Fruit fly (Drosophila melanogaster) whole organism, embryonic: ENCODE measurements around the gene CG13690.

Experiments used
- Adf1 ChIP-seq: fragments of 200-800 bp; sonication (Bioruptor generic); IDR thresholded peaks from 2 replicates; pipeline ENCODE4 v1.3.6; 2022; ENCODE audit warnings: missing biosample characterization, missing genetic modification characterization
- Antp ChIP-seq: fragments of 200-800 bp; sonication (Bioruptor generic); optimal IDR thresholded peaks from 3 replicates; lab custom pipeline; 2016; ENCODE audit warnings: missing biosample characterization, missing genetic modification characterization
- CG10147 ChIP-seq: fragments of 200-800 bp; sonication (Bioruptor generic); optimal IDR thresholded peaks from 2 replicates; lab custom pipeline; 2019; ENCODE audit warnings: missing biosample characterization, mild to moderate bottlenecking, missing genetic modification characterization, moderate library complexity
- CG10979 ChIP-seq: fragments of 200-800 bp; sonication (Bioruptor generic); optimal IDR thresholded peaks from 2 replicates; lab custom pipeline; 2018; ENCODE audit warnings: missing biosample characterization, mild to moderate bottlenecking, missing genetic modification characterization, moderate library complexity
- CG11398 ChIP-seq: fragments of 200-800 bp; sonication (Bioruptor generic); optimal IDR thresholded peaks from 2 replicates; lab custom pipeline; 2016; ENCODE audit warnings: missing biosample characterization, missing genetic modification characterization
- CG12104 ChIP-seq: fragments of 200-800 bp; sonication (Bioruptor generic); optimal IDR thresholded peaks from 3 replicates; lab custom pipeline; 2016; ENCODE audit warnings: missing biosample characterization, missing genetic modification characterization
- CG12236 ChIP-seq: fragments of 200-800 bp; sonication (Bioruptor generic); optimal IDR thresholded peaks from 2 replicates; lab custom pipeline; 2016; ENCODE audit warnings: missing biosample characterization, missing genetic modification characterization
- CG15479 ChIP-seq: fragments of 200-800 bp; sonication (Bioruptor generic); optimal IDR thresholded peaks from 3 replicates; lab custom pipeline; 2019; ENCODE audit warnings: missing biosample characterization, mild to moderate bottlenecking, missing genetic modification characterization, moderate library complexity
- CG1647 ChIP-seq: fragments of 200-800 bp; sonication (Bioruptor generic); optimal IDR thresholded peaks from 3 replicates; lab custom pipeline; 2016; ENCODE audit warnings: missing biosample characterization, missing genetic modification characterization
- CG16813 ChIP-seq: fragments of 200-800 bp; sonication (Bioruptor generic); IDR thresholded peaks from 3 replicates; pipeline ENCODE4 v1.3.6; 2022; ENCODE audit warnings: missing biosample characterization, missing genetic modification characterization; ENCODE audit not compliant: partially characterized antibody
- CG17359 ChIP-seq: fragments of 200-800 bp; sonication (Bioruptor generic); optimal IDR thresholded peaks from 3 replicates; lab custom pipeline; 2018; ENCODE audit warnings: missing biosample characterization, mild to moderate bottlenecking, missing genetic modification characterization, moderate library complexity
- CG17385 ChIP-seq: fragments of 200-800 bp; sonication (Bioruptor generic); optimal IDR thresholded peaks from 3 replicates; lab custom pipeline; 2018; ENCODE audit warnings: missing biosample characterization, mild to moderate bottlenecking, missing genetic modification characterization
- CG32772 ChIP-seq: fragments of 200-800 bp; sonication (Bioruptor generic); IDR thresholded peaks from 2 replicates; pipeline ENCODE4 v1.3.6; 2022; ENCODE audit warnings: missing biosample characterization, missing genetic modification characterization
- CG3847 ChIP-seq: fragments of 200-800 bp; sonication (Bioruptor generic); IDR thresholded peaks from 2 replicates; pipeline ENCODE4 v1.3.6; 2022; ENCODE audit warnings: missing biosample characterization, missing genetic modification characterization
- CG4360 ChIP-seq: fragments of 200-800 bp; sonication (Bioruptor generic); IDR thresholded peaks from 2 replicates; pipeline ENCODE4 v1.3.6; 2022; ENCODE audit warnings: missing biosample characterization, missing genetic modification characterization
- CG4404 ChIP-seq: fragments of 200-800 bp; sonication (Bioruptor generic); IDR thresholded peaks from 2 replicates; pipeline ENCODE4 v1.3.6; 2022; ENCODE audit warnings: missing biosample characterization, missing genetic modification characterization
- CG6854 ChIP-seq: fragments of 200-800 bp; sonication (Bioruptor generic); optimal IDR thresholded peaks from 3 replicates; lab custom pipeline; 2017; ENCODE audit warnings: missing biosample characterization, mild to moderate bottlenecking, missing genetic modification characterization
- CG7357 ChIP-seq: fragments of 200-800 bp; sonication (Bioruptor generic); IDR thresholded peaks from 3 replicates; pipeline ENCODE4 v1.3.6; 2022; ENCODE audit warnings: missing biosample characterization, missing genetic modification characterization
- CG7839 ChIP-seq: fragments of 200-800 bp; sonication (Bioruptor generic); optimal IDR thresholded peaks from 3 replicates; lab custom pipeline; 2018; ENCODE audit warnings: missing biosample characterization, mild to moderate bottlenecking, missing genetic modification characterization, moderate library complexity
- CG7987 ChIP-seq: fragments of 200-800 bp; sonication (Bioruptor generic); optimal IDR thresholded peaks from 2 replicates; lab custom pipeline; 2018; ENCODE audit warnings: missing biosample characterization, mild to moderate bottlenecking, missing genetic modification characterization, moderate library complexity
- D19B ChIP-seq: fragments of 200-800 bp; sonication (Bioruptor generic); optimal IDR thresholded peaks from 2 replicates; lab custom pipeline; 2017; ENCODE audit warnings: missing biosample characterization, mild to moderate bottlenecking, missing genetic modification characterization
- Dek ChIP-seq: fragments of 200-800 bp; sonication (Bioruptor generic); optimal IDR thresholded peaks from 3 replicates; lab custom pipeline; 2019; ENCODE audit warnings: missing biosample characterization, mild to moderate bottlenecking, missing genetic modification characterization, moderate library complexity
- Dref ChIP-seq: fragments of 200-800 bp; sonication (Bioruptor generic); IDR thresholded peaks from 2 replicates; pipeline ENCODE4 v1.3.6; 2022; ENCODE audit warnings: missing biosample characterization, missing genetic modification characterization
- E2f1 ChIP-seq: fragments of 200-800 bp; sonication (Bioruptor generic); IDR thresholded peaks from 2 replicates; pipeline ENCODE4 v1.3.6; 2022; ENCODE audit warnings: missing biosample characterization, missing genetic modification characterization
- HHEX ChIP-seq: fragments of 200-800 bp; sonication (Bioruptor generic); optimal IDR thresholded peaks from 3 replicates; lab custom pipeline; 2017; ENCODE audit warnings: missing biosample characterization, mild to moderate bottlenecking, missing genetic modification characterization, missing genetic modification reagents
- Scr ChIP-seq: fragments of 200-800 bp; sonication (Bioruptor generic); IDR thresholded peaks from 2 replicates; pipeline ENCODE4 v1.3.6; 2022; ENCODE audit warnings: missing biosample characterization, missing genetic modification characterization; ENCODE audit not compliant: partially characterized antibody
- Tbp ChIP-seq: fragments of >200 bp; optimal IDR thresholded peaks from 2 replicates; lab custom pipeline; 2018; ENCODE audit warnings: missing biosample characterization, missing genetic modification characterization
- bab2 ChIP-seq: fragments of 200-800 bp; sonication (Bioruptor generic); optimal IDR thresholded peaks from 2 replicates; lab custom pipeline; 2016; ENCODE audit warnings: missing biosample characterization, missing genetic modification characterization
- caup ChIP-seq: fragments of 200-800 bp; sonication (Bioruptor generic); optimal IDR thresholded peaks from 3 replicates; lab custom pipeline; 2017; ENCODE audit warnings: missing biosample characterization, mild to moderate bottlenecking, missing genetic modification characterization, moderate library complexity; ENCODE audit not compliant: severe bottlenecking
- cg ChIP-seq: fragments of 200-800 bp; sonication (Bioruptor generic); optimal IDR thresholded peaks from 3 replicates; lab custom pipeline; 2019; ENCODE audit warnings: missing biosample characterization, mild to moderate bottlenecking, missing genetic modification characterization, moderate library complexity
- chinmo ChIP-seq: fragments of 200-800 bp; sonication (Bioruptor generic); IDR thresholded peaks from 4 replicates; pipeline ENCODE4 v1.3.6; 2022; ENCODE audit warnings: missing biosample characterization, missing genetic modification characterization; ENCODE audit not compliant: partially characterized antibody
- chm ChIP-seq: fragments of 200-800 bp; sonication (Bioruptor generic); IDR thresholded peaks from 2 replicates; pipeline ENCODE4 v1.3.6; 2022; ENCODE audit warnings: missing biosample characterization, missing genetic modification characterization
- ci ChIP-seq: fragments of 200-800 bp; sonication (Bioruptor generic); IDR thresholded peaks from 3 replicates; pipeline ENCODE4 v1.3.6; 2022; ENCODE audit warnings: missing biosample characterization, missing genetic modification characterization
- crp ChIP-seq, 2 experiments: fragments of 200-800 bp; sonication (Bioruptor generic); optimal IDR thresholded peaks; 2 replicates in 1 of 2; 3 replicates in 1 of 2; lab custom pipeline; 2017; ENCODE audit warnings: missing biosample characterization in 2 of 2, missing genetic modification characterization in 2 of 2, mild to moderate bottlenecking in 1 of 2, moderate library complexity in 1 of 2
- ems ChIP-seq: fragments of 200-800 bp; sonication (Bioruptor generic); optimal IDR thresholded peaks from 3 replicates; lab custom pipeline; 2016; ENCODE audit warnings: missing biosample characterization, missing genetic modification characterization
- ham ChIP-seq: fragments of 200-800 bp; sonication (Bioruptor generic); IDR thresholded peaks from 2 replicates; pipeline ENCODE4 v1.3.6; 2022; ENCODE audit warnings: missing biosample characterization, missing genetic modification characterization
- hb ChIP-seq: fragments of 200-800 bp; sonication (Bioruptor generic); IDR thresholded peaks from 3 replicates; pipeline ENCODE4 v1.3.6; 2022; ENCODE audit warnings: missing biosample characterization, missing genetic modification characterization; ENCODE audit not compliant: partially characterized antibody
- hbn ChIP-seq: fragments of 200-800 bp; sonication (Bioruptor generic); IDR thresholded peaks from 2 replicates; pipeline ENCODE4 v1.3.6; 2022; ENCODE audit warnings: missing biosample characterization, missing genetic modification characterization; ENCODE audit not compliant: partially characterized antibody
- jigr1 ChIP-seq: fragments of 200-800 bp; sonication (Bioruptor generic); IDR thresholded peaks from 3 replicates; pipeline ENCODE4 v1.3.6; 2022; ENCODE audit warnings: missing biosample characterization, missing genetic modification characterization
- klu ChIP-seq: fragments of 200-800 bp; sonication (Bioruptor generic); IDR thresholded peaks from 2 replicates; pipeline ENCODE4 v1.3.6; 2022; ENCODE audit warnings: missing biosample characterization, missing genetic modification characterization
- kni ChIP-seq: fragments of 200-800 bp; sonication (Bioruptor generic); optimal IDR thresholded peaks from 3 replicates; lab custom pipeline; 2017; ENCODE audit warnings: mild to moderate bottlenecking, missing biosample characterization, missing genetic modification reagents, missing genetic modification characterization
- pita ChIP-seq: fragments of 200-800 bp; sonication (Bioruptor generic); optimal IDR thresholded peaks from 2 replicates; lab custom pipeline; 2017; ENCODE audit warnings: missing biosample characterization, mild to moderate bottlenecking, missing genetic modification characterization
- repo ChIP-seq: fragments of 200-800 bp; sonication (Bioruptor generic); optimal IDR thresholded peaks from 2 replicates; lab custom pipeline; 2016; ENCODE audit warnings: missing biosample characterization, missing genetic modification characterization
- sd ChIP-seq: fragments of 200-800 bp; sonication (Bioruptor generic); optimal IDR thresholded peaks from 3 replicates; lab custom pipeline; 2018; ENCODE audit warnings: missing biosample characterization, mild to moderate bottlenecking, missing genetic modification characterization, moderate library complexity
- sens ChIP-seq: fragments of 200-800 bp; sonication (Bioruptor generic); peaks from one replicate; lab custom pipeline; 2016; ENCODE audit warnings: missing biosample characterization, missing genetic modification characterization
- sisA ChIP-seq: fragments of 200-800 bp; sonication (Bioruptor generic); IDR thresholded peaks from 2 replicates; pipeline ENCODE4 v1.3.6; 2022; ENCODE audit warnings: missing biosample characterization, missing genetic modification characterization
- sqz ChIP-seq: fragments of 200-800 bp; sonication (Bioruptor generic); optimal IDR thresholded peaks from 3 replicates; lab custom pipeline; 2018; ENCODE audit warnings: missing biosample characterization, mild to moderate bottlenecking, missing genetic modification characterization
- ssp ChIP-seq: fragments of 200-800 bp; sonication (Bioruptor generic); IDR thresholded peaks from 2 replicates; pipeline ENCODE4 v1.3.6; 2022; ENCODE audit warnings: missing biosample characterization, missing genetic modification characterization
- toy ChIP-seq: fragments of 200-800 bp; sonication (Bioruptor generic); IDR thresholded peaks from 2 replicates; pipeline ENCODE4 v1.3.6; 2022; ENCODE audit warnings: missing biosample characterization, missing genetic modification characterization

Gene CG13690

DNA sequence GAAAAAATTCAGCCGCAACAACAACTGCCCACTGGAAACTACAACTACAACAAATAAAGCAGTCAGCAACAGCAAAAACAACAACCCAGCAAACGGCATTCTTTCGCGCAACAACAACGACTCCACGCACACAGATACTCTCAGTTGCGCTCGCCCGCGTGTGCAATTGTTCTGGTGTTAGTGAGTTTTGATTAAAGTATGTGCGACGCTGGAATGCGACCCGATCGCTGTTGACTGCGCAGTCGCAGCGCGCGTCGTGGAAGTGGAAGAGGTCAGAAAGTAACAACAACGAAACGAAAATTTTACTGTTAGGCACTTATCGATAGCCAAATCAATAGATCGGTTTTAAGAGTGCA lies 12.2 kb upstream of the CG13690 start (continued):
- TF ChIP-seq Dref (GFP tag; lab: Robert Waterston, UW) (no peak), chinmo (GFP tag; lab: Robert Waterston, UW) (peak; percentile 94; the same call in 3 of the 4 replicates), kni (GFP tag; lab: Kevin White, UChicago) (peak; percentile 29), CG1647 (GFP tag; lab: Kevin White, UChicago) (no peak), CG12104 (GFP tag; lab: Kevin White, UChicago) (no peak), CG6854 (no peak), sqz (GFP tag; lab: Kevin White, UChicago) (no peak), sens (GFP tag; lab: Kevin White, UChicago) (no peak), Antp (GFP tag; lab: Kevin White, UChicago) (no peak), cg (GFP tag; lab: Kevin White, UChicago) (peak; percentile 86), pita (GFP tag; lab: Kevin White, UChicago) (no peak), CG4360 (peak; percentile 97), CG15479 (peak; percentile 72), CG7839 (tag; lab: Kevin White, UChicago) (no peak), ham (no peak), ssp (GFP tag; lab: Robert Waterston, UW) (no peak), toy (GFP tag; lab: Robert Waterston, UW) (no peak), chm (GFP tag; lab: Robert Waterston, UW) (0 out of 2 replicates have a peak, but pooled peaks have one; percentile 42), CG7987 (GFP tag; lab: Kevin White, UChicago) (no peak), sd (tag; lab: Kevin White, UChicago) (peak; percentile 100), sisA (no peak), Adf1 (GFP tag; lab: Robert Waterston, UW) (peak; percentile 89), Dek (tag; lab: Kevin White, UChicago) (no peak), bab2 (GFP tag; lab: Kevin White, UChicago) (no peak), hb (GFP tag; lab: Robert Waterston, UW) (no peak), CG17385 (GFP tag; lab: Kevin White, UChicago) (no peak), D19B (no peak), HHEX (GFP tag; lab: Kevin White, UChicago) (no peak)

DNA sequence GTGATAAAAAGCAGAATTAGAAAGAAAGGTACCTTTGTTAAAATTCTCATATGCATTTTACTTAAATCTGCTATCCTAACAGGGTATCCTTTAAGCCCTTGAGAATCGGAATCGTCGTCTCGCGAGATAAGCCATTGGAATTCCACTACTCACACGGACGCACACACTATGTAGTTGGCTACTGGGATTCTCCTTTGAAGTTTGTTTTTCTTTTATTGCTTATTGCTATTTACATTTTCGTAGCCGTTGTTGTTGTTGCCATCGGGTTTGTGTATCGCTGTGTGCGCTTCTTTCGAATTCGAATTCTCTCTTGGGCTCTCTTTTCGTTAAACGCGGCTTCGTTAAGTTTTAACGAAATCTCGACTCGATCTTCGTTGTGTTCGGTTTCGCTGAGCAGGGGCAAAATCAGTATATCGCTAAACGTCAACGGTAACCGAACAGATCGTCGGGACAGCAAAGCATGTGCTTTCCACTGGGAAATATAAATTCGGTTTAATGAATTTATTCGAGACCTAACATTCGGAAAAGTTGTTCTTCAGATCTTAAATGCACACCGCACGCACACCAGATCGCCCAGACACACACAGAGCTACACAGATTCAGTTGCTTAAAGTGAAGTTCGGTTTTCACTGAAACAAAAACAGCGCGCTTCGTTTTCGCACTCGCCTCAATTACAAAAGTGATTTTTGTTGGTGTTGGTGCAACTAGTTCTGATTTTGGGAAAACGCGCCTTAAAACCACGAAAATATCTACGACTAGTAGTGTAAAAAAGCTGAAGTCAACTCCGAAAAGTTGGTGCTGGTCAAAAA lies 11.6 kb upstream of the CG13690 start, which contains the start of gene ex:
TSS of gene ex (plus strand) at position 408 of the 809 bp plus-strand sequence.
- no peak for TF ChIP-seq CG7357 (GFP tag; lab: Robert Waterston, UW)
- no peak for TF ChIP-seq klu (GFP tag; lab: Robert Waterston, UW)
- peak; percentile 88 for TF ChIP-seq ci (GFP tag; lab: Robert Waterston, UW)
- TF ChIP-seq sqz (GFP tag; lab: Kevin White, UChicago): peak; percentile 21
- TF ChIP-seq CG3847 (GFP tag; lab: Robert Waterston, UW): no peak
- TF ChIP-seq Tbp (GFP tag; lab: Kevin White, UChicago): no peak
- no peak; the same call in 1 of the 2 replicates for TF ChIP-seq hbn (GFP tag; lab: Robert Waterston, UW)
- TF ChIP-seq CG10979 (tag; lab: Kevin White, UChicago): no peak
- TF ChIP-seq caup: peak; percentile 75
- TF ChIP-seq CG17359: peak; percentile 79
- TF ChIP-seq crp (GFP tag; optimal IDR thresholded peaks at IDR 0.05; lab: Kevin White, UChicago): no peak
- no peak for TF ChIP-seq CG4404
- no peak for TF ChIP-seq ems
- peak; percentile 12 for TF ChIP-seq CG12236
- peak; percentile 74 for TF ChIP-seq CG11398 (GFP tag; lab: Kevin White, UChicago)
- peak; percentile 76 for TF ChIP-seq kni (GFP tag; lab: Kevin White, UChicago)
- TF ChIP-seq CG16813: no peak
- TF ChIP-seq repo: no peak
- TF ChIP-seq E2f1 (GFP tag; lab: Robert Waterston, UW): peak; percentile 19; the same call in 1 of the 2 replicates
- peak; percentile 34 for TF ChIP-seq CG10147 (GFP tag; lab: Kevin White, UChicago)
- TF ChIP-seq CG32772 (GFP tag; lab: Robert Waterston, UW): no peak
- TF ChIP-seq jigr1 (GFP tag; lab: Robert Waterston, UW): no peak
- TF ChIP-seq Scr (GFP tag; lab: Robert Waterston, UW): no peak
